Worm (Caenorhabditis elegans) whole organism, young adult: Measurements from ENCODE around the gene moc-5.

Experiments
- F55B11.4 ChIP-seq: sonication (generic microtip); optimal IDR thresholded peaks from 2 replicates; lab custom pipeline; 2016; ENCODE audit warnings: missing compliant biosample characterization, missing genetic modification characterization, borderline replicate concordance; ENCODE audit not compliant: insufficient read depth
- aptf-2 ChIP-seq: fragments of 200-800 bp; sonication (Bioruptor generic); conservative IDR thresholded peaks from 2 replicates; pipeline ENCODE4 v1.3.6; 2022; ENCODE audit warnings: missing genetic modification reagents, missing genetic modification characterization, missing compliant biosample characterization
- ceh-79 ChIP-seq: sonication (generic microtip); optimal IDR thresholded peaks from 2 replicates; lab custom pipeline; 2017; ENCODE audit warnings: mild to moderate bottlenecking, missing genetic modification characterization, missing compliant biosample characterization
- die-1 ChIP-seq: sonication (generic microtip); optimal IDR thresholded peaks from 2 replicates; lab custom pipeline; 2016; ENCODE audit warnings: missing genotype, mild to moderate bottlenecking, missing genetic modification characterization, missing compliant biosample characterization
- efl-1 ChIP-seq: fragments of 150-350 bp; optimal IDR thresholded peaks from 2 replicates; lab custom pipeline; 2014; ENCODE audit warnings: missing biosample characterization, missing genetic modification reagents, missing genetic modification characterization
- pha-4 ChIP-seq: fragments of 150-350 bp; sonication (generic microtip); optimal IDR thresholded peaks from 2 replicates; lab custom pipeline; 2014; ENCODE audit warnings: missing biosample characterization, missing genetic modification reagents, missing genetic modification characterization
- sdz-38 ChIP-seq: sonication (generic microtip); optimal IDR thresholded peaks from 2 replicates; lab custom pipeline; 2016; ENCODE audit warnings: missing genotype, missing genetic modification characterization, missing compliant biosample characterization
- ztf-22 ChIP-seq: fragments of 200-800 bp; sonication (Bioruptor generic); optimal IDR thresholded peaks from 2 replicates; lab custom pipeline; 2018; ENCODE audit warnings: mild to moderate bottlenecking, missing genetic modification characterization, moderate library complexity, missing compliant biosample characterization

DNA sequence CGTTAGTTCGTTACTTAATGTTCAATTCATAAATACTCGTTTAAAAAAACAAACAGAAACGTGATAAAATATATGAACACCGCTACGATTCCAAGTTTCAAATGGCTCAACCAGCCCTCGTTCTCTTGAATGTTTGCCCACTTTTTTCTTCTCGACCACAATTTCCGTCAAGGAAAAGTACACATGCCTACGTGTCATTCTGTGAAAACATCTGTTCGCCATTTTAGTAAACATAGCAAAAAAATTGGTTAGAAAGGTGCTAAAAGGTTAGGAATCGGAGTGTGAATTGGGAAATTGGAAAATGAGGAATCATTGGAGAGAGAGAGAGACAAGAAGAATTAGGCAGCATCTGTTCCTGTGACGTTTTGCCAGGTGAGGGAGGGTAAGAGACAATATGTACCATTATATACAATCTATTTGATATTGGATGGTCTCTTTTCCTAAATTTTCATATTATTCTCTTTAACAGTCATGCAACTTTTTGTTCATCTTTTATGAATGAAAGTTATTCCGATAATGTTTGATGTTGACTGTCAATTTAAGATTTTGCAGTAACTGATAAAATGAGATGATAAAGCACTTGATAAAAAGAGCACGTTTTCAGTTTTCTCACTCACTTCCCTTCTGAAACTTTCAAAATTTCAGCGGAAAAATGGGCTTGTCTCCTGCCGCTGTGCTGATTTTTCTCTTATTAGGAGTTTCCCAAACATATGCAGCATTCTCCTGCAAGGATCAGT, 26.3 kb downstream of the moc-5 start, which contains the start of gene nuc-1:
- TF ChIP-seq ztf-22 (GFP tag; lab: Kevin White, UChicago) (no peak), sdz-38 (no peak), ceh-79 (tag; lab: Kevin White, UChicago) (no peak), aptf-2 (GFP tag; lab: Robert Waterston, UW) (no peak), efl-1 (no peak), F55B11.4 (tag; lab: Kevin White, UChicago) (no peak), pha-4 (tag; lab: Kevin White, UChicago) (no peak), die-1 (tag; lab: Kevin White, UChicago) (no peak)
